Fruit fly (Drosophila melanogaster) whole organism, embryonic: ENCODE measurements around the gene CG14277.

ENCODE experiments used
- Blimp-1 ChIP-seq: fragments of 200-800 bp; sonication (Bioruptor generic); optimal IDR thresholded peaks from 3 replicates; lab custom pipeline; 2018; ENCODE audit warnings: missing biosample characterization, missing genetic modification characterization, mild to moderate bottlenecking, moderate library complexity, missing genetic modification reagents
- CG10209 ChIP-seq: fragments of 200-800 bp; sonication (Bioruptor generic); optimal IDR thresholded peaks from 3 replicates; lab custom pipeline; 2017; ENCODE audit warnings: missing biosample characterization, mild to moderate bottlenecking, missing genetic modification characterization, missing genetic modification reagents
- CG1024 ChIP-seq: fragments of 200-800 bp; sonication (Bioruptor generic); IDR thresholded peaks from 2 replicates; pipeline ENCODE4 v1.3.6; 2022; ENCODE audit warnings: missing biosample characterization, missing genetic modification characterization
- CG10366 ChIP-seq: fragments of 200-800 bp; sonication (Bioruptor generic); IDR thresholded peaks from 2 replicates; pipeline ENCODE4 v1.3.6; 2022; ENCODE audit warnings: missing biosample characterization, missing genetic modification characterization
- CG10462 ChIP-seq: fragments of 200-800 bp; sonication (Bioruptor generic); optimal IDR thresholded peaks from 2 replicates; lab custom pipeline; 2016; ENCODE audit warnings: missing biosample characterization, missing genetic modification characterization
- CG10654 ChIP-seq: fragments of 200-800 bp; sonication (Bioruptor generic); optimal IDR thresholded peaks from 2 replicates; lab custom pipeline; 2016; ENCODE audit warnings: missing biosample characterization, missing genetic modification characterization
- CG11696 ChIP-seq: fragments of 200-800 bp; sonication (Bioruptor generic); IDR thresholded peaks from 2 replicates; pipeline ENCODE4 v1.3.6; 2022; ENCODE audit warnings: missing biosample characterization, missing genetic modification characterization
- CG12391 ChIP-seq: fragments of 200-800 bp; sonication (Bioruptor generic); optimal IDR thresholded peaks from 3 replicates; lab custom pipeline; 2018; ENCODE audit warnings: missing biosample characterization, mild to moderate bottlenecking, missing genetic modification characterization, moderate library complexity
- CG13296 ChIP-seq: fragments of 200-800 bp; sonication (Bioruptor generic); optimal IDR thresholded peaks from 3 replicates; lab custom pipeline; 2018; ENCODE audit warnings: missing biosample characterization, mild to moderate bottlenecking, missing genetic modification characterization
- CG13775 ChIP-seq: fragments of 200-800 bp; sonication (Bioruptor generic); optimal IDR thresholded peaks from 3 replicates; lab custom pipeline; 2017; ENCODE audit warnings: missing biosample characterization, mild to moderate bottlenecking, missing genetic modification characterization
- CG17912 ChIP-seq: fragments of 200-800 bp; sonication (Bioruptor generic); optimal IDR thresholded peaks from 2 replicates; lab custom pipeline; 2018; ENCODE audit warnings: missing biosample characterization, mild to moderate bottlenecking, missing genetic modification characterization
- CG18619 ChIP-seq: fragments of 200-800 bp; sonication (Bioruptor generic); optimal IDR thresholded peaks from 3 replicates; lab custom pipeline; 2017; ENCODE audit warnings: missing biosample characterization, mild to moderate bottlenecking, missing genetic modification characterization
- CG3065 ChIP-seq: fragments of 200-800 bp; sonication (Bioruptor generic); optimal IDR thresholded peaks from 2 replicates; lab custom pipeline; 2016; ENCODE audit warnings: missing biosample characterization, missing genetic modification characterization
- CG34376 ChIP-seq: fragments of 200-800 bp; sonication (Bioruptor generic); optimal IDR thresholded peaks from 2 replicates; lab custom pipeline; 2018; ENCODE audit warnings: missing biosample characterization, mild to moderate bottlenecking, missing genetic modification characterization
- CG3847 ChIP-seq: fragments of 200-800 bp; sonication (Bioruptor generic); IDR thresholded peaks from 2 replicates; pipeline ENCODE4 v1.3.6; 2022; ENCODE audit warnings: missing biosample characterization, missing genetic modification characterization
- CG4617 ChIP-seq: fragments of 200-800 bp; sonication (Bioruptor generic); optimal IDR thresholded peaks from 3 replicates; lab custom pipeline; 2016; ENCODE audit warnings: missing biosample characterization, missing genetic modification characterization, borderline replicate concordance
- CG6683 ChIP-seq: fragments of 200-800 bp; sonication (Bioruptor generic); optimal IDR thresholded peaks from 2 replicates; lab custom pipeline; 2017; ENCODE audit warnings: missing biosample characterization, mild to moderate bottlenecking, missing genetic modification characterization, missing genetic modification reagents
- CG7556 ChIP-seq: fragments of 200-800 bp; sonication (Bioruptor generic); optimal IDR thresholded peaks from 2 replicates; lab custom pipeline; 2017; ENCODE audit warnings: missing biosample characterization, mild to moderate bottlenecking, missing genetic modification characterization
- CG7963 ChIP-seq: fragments of 200-800 bp; sonication (Bioruptor generic); IDR thresholded peaks from 3 replicates; pipeline ENCODE4 v1.3.6; 2022; ENCODE audit warnings: missing biosample characterization, missing genetic modification characterization; ENCODE audit not compliant: partially characterized antibody
- Lpt ChIP-seq: fragments of >200 bp; optimal IDR thresholded peaks from 2 replicates; lab custom pipeline; 2018; ENCODE audit warnings: missing biosample characterization, missing genetic modification characterization
- Myb ChIP-seq: fragments of 200-800 bp; sonication (Bioruptor generic); optimal IDR thresholded peaks from 2 replicates; lab custom pipeline; 2016; ENCODE audit warnings: missing biosample characterization, missing genetic modification characterization
- Nf-YC ChIP-seq: fragments of 200-800 bp; optimal IDR thresholded peaks from 3 replicates; lab custom pipeline; 2019; ENCODE audit warnings: missing biosample characterization, mild to moderate bottlenecking, missing genetic modification characterization, moderate library complexity
- Poxn ChIP-seq: fragments of 200-800 bp; sonication (Bioruptor generic); IDR thresholded peaks from 2 replicates; pipeline ENCODE4 v1.3.6; 2022; ENCODE audit warnings: missing biosample characterization, missing genetic modification characterization
- Ravus ChIP-seq: fragments of 200-800 bp; sonication (Bioruptor generic); IDR thresholded peaks from 2 replicates; pipeline ENCODE4 v1.3.6; 2022; ENCODE audit warnings: missing biosample characterization, missing genetic modification characterization
- Scr ChIP-seq: fragments of 200-800 bp; sonication (Bioruptor generic); IDR thresholded peaks from 2 replicates; pipeline ENCODE4 v1.3.6; 2022; ENCODE audit warnings: missing biosample characterization, missing genetic modification characterization; ENCODE audit not compliant: partially characterized antibody
- TFAM ChIP-seq: fragments of 200-800 bp; sonication (Bioruptor generic); optimal IDR thresholded peaks from 2 replicates; lab custom pipeline; 2017; ENCODE audit warnings: missing biosample characterization, missing genetic modification characterization, inconsistent platforms
- abd-A ChIP-seq: fragments of 200-800 bp; sonication (Bioruptor generic); optimal IDR thresholded peaks from 3 replicates; lab custom pipeline; 2019; ENCODE audit warnings: missing biosample characterization, mild to moderate bottlenecking, missing genetic modification characterization, moderate library complexity
- bsh ChIP-seq, 2 experiments: fragments of 200-800 bp; sonication (Bioruptor generic); optimal IDR thresholded peaks; 2 replicates each; lab custom pipeline; 2017 to 2018; ENCODE audit warnings: mild to moderate bottlenecking in 2 of 2, missing biosample characterization in 2 of 2, missing genetic modification characterization in 2 of 2, moderate library complexity in 1 of 2
- chinmo ChIP-seq: fragments of 200-800 bp; sonication (Bioruptor generic); IDR thresholded peaks from 4 replicates; pipeline ENCODE4 v1.3.6; 2022; ENCODE audit warnings: missing biosample characterization, missing genetic modification characterization; ENCODE audit not compliant: partially characterized antibody
- dan ChIP-seq: fragments of 200-800 bp; sonication (Bioruptor generic); IDR thresholded peaks from 2 replicates; pipeline ENCODE4 v1.3.6; 2022; ENCODE audit warnings: missing biosample characterization, missing genetic modification characterization
- danr ChIP-seq: fragments of 200-800 bp; sonication (Bioruptor generic); IDR thresholded peaks from 2 replicates; pipeline ENCODE4 v1.3.6; 2022; ENCODE audit warnings: missing biosample characterization, missing genetic modification characterization
- dati ChIP-seq: fragments of 200-800 bp; sonication (Bioruptor generic); IDR thresholded peaks from 2 replicates; pipeline ENCODE4 v1.3.6; 2022; ENCODE audit warnings: missing biosample characterization, missing genetic modification characterization
- dimm ChIP-seq: fragments of 200-800 bp; sonication (Bioruptor generic); IDR thresholded peaks from 2 replicates; pipeline ENCODE4 v1.3.6; 2022; ENCODE audit warnings: missing biosample characterization, missing genetic modification characterization
- gcm ChIP-seq: fragments of 200-800 bp; sonication (Bioruptor generic); optimal IDR thresholded peaks from 2 replicates; lab custom pipeline; 2019; ENCODE audit warnings: missing biosample characterization, mild to moderate bottlenecking, missing genetic modification characterization, moderate library complexity
- grau ChIP-seq: fragments of 200-800 bp; optimal IDR thresholded peaks from 3 replicates; lab custom pipeline; 2019; ENCODE audit warnings: missing biosample characterization, mild to moderate bottlenecking, missing genetic modification characterization, moderate library complexity
- kah ChIP-seq: fragments of 200-800 bp; sonication (Bioruptor generic); optimal IDR thresholded peaks from 2 replicates; lab custom pipeline; 2018; ENCODE audit warnings: missing biosample characterization, mild to moderate bottlenecking, missing genetic modification characterization
- lola ChIP-seq, 3 experiments: fragments of >200 bp in 2 of 3; fragments of 200-800 bp in 1 of 3; sonication (Bioruptor generic) in 1 of 3; optimal IDR thresholded peaks; 2 replicates each; lab custom pipeline; 2017 to 2019; ENCODE audit warnings: missing biosample characterization in 3 of 3, missing genetic modification characterization in 3 of 3, mild to moderate bottlenecking in 1 of 3, moderate library complexity in 1 of 3
- lov ChIP-seq, 2 experiments: fragments of 200-800 bp in 1 of 2; fragments of >200 bp in 1 of 2; sonication (Bioruptor generic) in 1 of 2; IDR thresholded peaks in 1 of 2; optimal IDR thresholded peaks in 1 of 2; 2 replicates in 1 of 2; 3 replicates in 1 of 2; pipeline versions ENCODE4 v1.3.6 to Lab custom; 2017 to 2022; ENCODE audit warnings: missing biosample characterization in 1 of 2, missing genetic modification characterization in 1 of 2
- mam ChIP-seq: fragments of 200-800 bp; sonication (Bioruptor generic); optimal IDR thresholded peaks from 3 replicates; lab custom pipeline; 2016; ENCODE audit warnings: missing biosample characterization, missing genetic modification characterization
- oc ChIP-seq: fragments of 200-800 bp; sonication (Bioruptor generic); optimal IDR thresholded peaks from 2 replicates; lab custom pipeline; 2018; ENCODE audit warnings: missing biosample characterization, mild to moderate bottlenecking, missing genetic modification characterization, moderate library complexity
- onecut ChIP-seq: fragments of 200-800 bp; sonication (Bioruptor generic); IDR thresholded peaks from 2 replicates; pipeline ENCODE4 v1.3.6; 2022; ENCODE audit warnings: missing biosample characterization, missing genetic modification characterization
- p53 ChIP-seq: fragments of 200-800 bp; sonication (Bioruptor generic); optimal IDR thresholded peaks from 2 replicates; lab custom pipeline; 2016; ENCODE audit warnings: missing biosample characterization, missing genetic modification characterization
- psq ChIP-seq: fragments of 200-800 bp; sonication (Bioruptor generic); optimal IDR thresholded peaks from 2 replicates; lab custom pipeline; 2017; ENCODE audit warnings: missing biosample characterization, missing genetic modification characterization
- sim ChIP-seq: fragments of 200-800 bp; sonication (Bioruptor generic); IDR thresholded peaks from 2 replicates; pipeline ENCODE4 v1.3.6; 2022; ENCODE audit warnings: missing biosample characterization, missing genetic modification characterization
- ssp ChIP-seq: fragments of 200-800 bp; sonication (Bioruptor generic); IDR thresholded peaks from 2 replicates; pipeline ENCODE4 v1.3.6; 2022; ENCODE audit warnings: missing biosample characterization, missing genetic modification characterization
- stwl ChIP-seq: fragments of 200-800 bp; sonication (Bioruptor generic); optimal IDR thresholded peaks from 3 replicates; lab custom pipeline; 2018; ENCODE audit warnings: missing biosample characterization, mild to moderate bottlenecking, missing genetic modification characterization, moderate library complexity
- sug ChIP-seq: fragments of 200-800 bp; optimal IDR thresholded peaks from 2 replicates; lab custom pipeline; 2019; ENCODE audit warnings: missing biosample characterization, mild to moderate bottlenecking, missing genetic modification characterization, moderate library complexity
- tap ChIP-seq: fragments of 200-800 bp; optimal IDR thresholded peaks from 3 replicates; lab custom pipeline; 2019; ENCODE audit warnings: missing biosample characterization, mild to moderate bottlenecking, missing genetic modification characterization, moderate library complexity
- toy ChIP-seq: fragments of 200-800 bp; sonication (Bioruptor generic); IDR thresholded peaks from 2 replicates; pipeline ENCODE4 v1.3.6; 2022; ENCODE audit warnings: missing biosample characterization, missing genetic modification characterization
- trh ChIP-seq: fragments of 200-800 bp; sonication (Bioruptor generic); optimal IDR thresholded peaks from 2 replicates; lab custom pipeline; 2016; ENCODE audit warnings: missing biosample characterization, missing genetic modification characterization
- yki ChIP-seq: fragments of >200 bp; optimal IDR thresholded peaks from 3 replicates; lab custom pipeline; 2018

Gene CG14277

DNA sequence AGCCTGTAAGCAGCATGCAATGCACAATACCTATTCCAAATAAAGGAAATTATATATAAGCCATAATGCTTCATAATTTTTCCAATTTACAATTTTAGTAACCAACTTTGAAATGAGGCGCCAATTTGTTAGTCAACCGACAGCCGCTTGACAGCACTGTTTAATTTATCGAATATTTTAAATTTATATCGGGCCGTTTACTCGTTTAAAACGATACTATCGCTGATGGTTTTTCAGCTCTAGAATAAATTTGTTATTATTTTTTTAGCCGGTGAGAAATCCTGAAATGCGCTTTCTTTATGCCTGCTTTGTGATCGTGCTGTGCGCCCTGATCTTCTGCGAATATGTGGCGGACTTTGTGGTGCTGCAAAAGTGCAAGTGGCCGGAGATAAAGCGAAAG lies 43.5 kb upstream of the CG14277 start, which contains the start of gene PGAP5 (continued):
- peak; percentile 74 for TF ChIP-seq CG3847 (GFP tag; lab: Robert Waterston, UW)
- no peak for TF ChIP-seq CG17912 (GFP tag; lab: Kevin White, UChicago)
- no peak for TF ChIP-seq CG12391 (tag; lab: Kevin White, UChicago)
- TF ChIP-seq Scr (GFP tag; lab: Robert Waterston, UW) = peak; percentile 93
- TF ChIP-seq onecut (GFP tag; lab: Robert Waterston, UW) = no peak
- no peak for TF ChIP-seq CG13296 (GFP tag; lab: Kevin White, UChicago)
- no peak for TF ChIP-seq abd-A (tag; lab: Kevin White, UChicago)
- TF ChIP-seq sug (tag; lab: Kevin White, UChicago) = no peak
- TF ChIP-seq Ravus (GFP tag; lab: Robert Waterston, UW) = no peak
- no peak for TF ChIP-seq CG3065
- no peak for TF ChIP-seq CG10366 (GFP tag; lab: Robert Waterston, UW)
- TF ChIP-seq CG10209 = no peak
- peak; percentile 85 for TF ChIP-seq CG7963
- no peak for TF ChIP-seq gcm (GFP tag; lab: Kevin White, UChicago)
- TF ChIP-seq dati (GFP tag; lab: Robert Waterston, UW) = no peak
- TF ChIP-seq TFAM (GFP tag; lab: Kevin White, UChicago) = no peak
- no peak for TF ChIP-seq Nf-YC (tag; lab: Kevin White, UChicago)
- no peak for TF ChIP-seq danr (GFP tag; lab: Robert Waterston, UW)
- TF ChIP-seq Poxn (GFP tag; lab: Robert Waterston, UW) = no peak
- TF ChIP-seq lov (optimal IDR thresholded peaks at IDR 0.05; lab: Kevin White, UChicago) = no peak
- no peak for TF ChIP-seq lov (GFP tag; IDR thresholded peaks at IDR 0.05; lab: Robert Waterston, UW)
- no peak for TF ChIP-seq CG10654 (GFP tag; lab: Kevin White, UChicago)
- no peak for TF ChIP-seq CG13775
- TF ChIP-seq toy (GFP tag; lab: Robert Waterston, UW) = no peak
- TF ChIP-seq CG11696 (GFP tag; lab: Robert Waterston, UW) = no peak
- TF ChIP-seq CG18619 (GFP tag; lab: Kevin White, UChicago) = no peak
- no peak for TF ChIP-seq yki (lab: Kevin White, UChicago)
- no peak for TF ChIP-seq oc (tag; lab: Kevin White, UChicago)
- TF ChIP-seq lola (GFP tag; optimal IDR thresholded peaks at IDR 0.05; lab: Kevin White, UChicago) = no peak
- no peak for TF ChIP-seq dimm (GFP tag; lab: Robert Waterston, UW)
- peak; percentile 30 for TF ChIP-seq mam
- peak; percentile 56 for TF ChIP-seq Myb (GFP tag; lab: Kevin White, UChicago)
- TF ChIP-seq psq (GFP tag; lab: Kevin White, UChicago) = no peak
- TF ChIP-seq grau = no peak
- no peak for TF ChIP-seq CG6683 (GFP tag; lab: Kevin White, UChicago)
- peak; percentile 52 for TF ChIP-seq stwl
- no peak for TF ChIP-seq sim (GFP tag; lab: Robert Waterston, UW)
- no peak for TF ChIP-seq ssp (GFP tag; lab: Robert Waterston, UW)
- TF ChIP-seq p53 = no peak
- TF ChIP-seq bsh (GFP tag; optimal IDR thresholded peaks at IDR 0.05; lab: Kevin White, UChicago) = no peak
- peak; percentile 93 for TF ChIP-seq chinmo
- no peak for TF ChIP-seq dan (GFP tag; lab: Robert Waterston, UW)
- peak; percentile 24 for TF ChIP-seq CG34376 (GFP tag; lab: Kevin White, UChicago)
- TF ChIP-seq Blimp-1 (GFP tag; lab: Kevin White, UChicago) = no peak
- no peak for TF ChIP-seq CG10462 (GFP tag; lab: Kevin White, UChicago)
- TF ChIP-seq CG4617 = peak; percentile 35
- TF ChIP-seq trh (GFP tag; lab: Kevin White, UChicago) = no peak
- TF ChIP-seq tap (tag; lab: Kevin White, UChicago) = no peak
- no peak for TF ChIP-seq kah (GFP tag; lab: Kevin White, UChicago)
- no peak for TF ChIP-seq CG7556 (GFP tag; lab: Kevin White, UChicago)
- TF ChIP-seq CG1024 (GFP tag; lab: Robert Waterston, UW) = no peak
- TF ChIP-seq Lpt (GFP tag; lab: Kevin White, UChicago) = no peak
